Worm (Caenorhabditis elegans) whole organism, late embryonic: ENCODE measurements around the gene slc-17.8.
"Not testable (repeated sequence)": the region's sequence is repeated elsewhere in the genome, so short reads cannot be mapped to it uniquely, and the experiment has no call there.

Experiments used
- C08G9.2 ChIP-seq: sonication (generic microtip); optimal IDR thresholded peaks from 2 replicates; lab custom pipeline; 2016; ENCODE audit warnings: mild to moderate bottlenecking, missing genetic modification characterization, moderate library complexity, missing compliant biosample characterization
- C38D4.7 ChIP-seq: fragments of 200-800 bp; sonication (Bioruptor generic); optimal IDR thresholded peaks from 2 replicates; lab custom pipeline; 2018; ENCODE audit warnings: mild to moderate bottlenecking, missing genetic modification characterization, moderate library complexity, missing compliant biosample characterization
- F13H6.1 ChIP-seq: sonication (generic microtip); optimal IDR thresholded peaks from 2 replicates; lab custom pipeline; 2016; ENCODE audit warnings: missing genetic modification characterization, missing compliant biosample characterization
- K02D7.2 ChIP-seq: sonication (generic microtip); optimal IDR thresholded peaks from 2 replicates; lab custom pipeline; 2017; ENCODE audit warnings: mild to moderate bottlenecking, missing genetic modification characterization, missing compliant biosample characterization
- ama-1 ChIP-seq: fragments of 150-350 bp; optimal IDR thresholded peaks from 2 replicates; lab custom pipeline; 2014
- ceh-18 ChIP-seq: sonication (generic microtip); optimal IDR thresholded peaks from 2 replicates; lab custom pipeline; 2016; ENCODE audit warnings: missing genetic modification characterization, missing compliant biosample characterization
- ceh-19 ChIP-seq: fragments of 200-800 bp; sonication (Bioruptor generic); optimal IDR thresholded peaks from 2 replicates; lab custom pipeline; 2018; ENCODE audit warnings: mild to moderate bottlenecking, missing genetic modification characterization, missing compliant biosample characterization
- ceh-22 ChIP-seq: sonication (generic microtip); optimal IDR thresholded peaks from 2 replicates; lab custom pipeline; 2017; ENCODE audit warnings: missing biosample characterization, missing genetic modification characterization
- ceh-24 ChIP-seq: sonication (generic microtip); optimal IDR thresholded peaks from 2 replicates; lab custom pipeline; 2016; ENCODE audit warnings: mild to moderate bottlenecking, missing genetic modification characterization, missing compliant biosample characterization
- ceh-31 ChIP-seq: sonication (generic microtip); optimal IDR thresholded peaks from 2 replicates; lab custom pipeline; 2016; ENCODE audit warnings: missing genetic modification characterization, missing compliant biosample characterization
- ceh-34 ChIP-seq: sonication (generic microtip); optimal IDR thresholded peaks from 2 replicates; lab custom pipeline; 2016; ENCODE audit warnings: mild to moderate bottlenecking, missing genetic modification characterization, missing compliant biosample characterization
- ceh-45 ChIP-seq: fragments of 200-800 bp; sonication (Bioruptor generic); IDR thresholded peaks from 2 replicates; pipeline ENCODE4 v1.3.6; 2022; ENCODE audit warnings: missing genetic modification reagents, missing genetic modification characterization, missing compliant biosample characterization
- ceh-9 ChIP-seq: sonication (generic microtip); optimal IDR thresholded peaks from 2 replicates; lab custom pipeline; 2016; ENCODE audit warnings: mild to moderate bottlenecking, missing genetic modification characterization, inconsistent platforms, missing compliant biosample characterization
- elt-4 ChIP-seq: sonication (generic microtip); optimal IDR thresholded peaks from 2 replicates; lab custom pipeline; 2016; ENCODE audit warnings: missing genetic modification characterization, missing compliant biosample characterization
- fkh-10 ChIP-seq: fragments of 150-350 bp; optimal IDR thresholded peaks from 2 replicates; lab custom pipeline; 2014; ENCODE audit warnings: missing biosample characterization, missing genetic modification reagents, missing genetic modification characterization
- fkh-6 ChIP-seq: sonication (generic microtip); optimal IDR thresholded peaks from 2 replicates; lab custom pipeline; 2016; ENCODE audit warnings: missing genetic modification characterization, missing compliant biosample characterization
- gmeb-2 ChIP-seq: sonication (generic microtip); optimal IDR thresholded peaks from 2 replicates; lab custom pipeline; 2016; ENCODE audit warnings: missing genetic modification characterization, inconsistent platforms, missing compliant biosample characterization
- hlh-13 ChIP-seq: fragments of 200-800 bp; sonication (Bioruptor generic); optimal IDR thresholded peaks from 2 replicates; lab custom pipeline; 2018; ENCODE audit warnings: mild to moderate bottlenecking, missing genetic modification characterization, missing compliant biosample characterization
- hlh-15 ChIP-seq: sonication (generic microtip); optimal IDR thresholded peaks from 2 replicates; lab custom pipeline; 2016; ENCODE audit warnings: missing genetic modification characterization, missing compliant biosample characterization
- hlh-30 ChIP-seq: sonication (generic microtip); optimal IDR thresholded peaks from 2 replicates; lab custom pipeline; 2017; ENCODE audit warnings: antibody characterized with exemption, missing genetic modification characterization, missing compliant biosample characterization; ENCODE audit not compliant: insufficient read depth
- hlh-8 ChIP-seq: sonication (generic microtip); optimal IDR thresholded peaks from 2 replicates; lab custom pipeline; 2016; ENCODE audit warnings: missing genotype, missing genetic modification characterization, missing compliant biosample characterization
- lim-6 ChIP-seq: sonication (generic microtip); optimal IDR thresholded peaks from 2 replicates; lab custom pipeline; 2016; ENCODE audit warnings: missing genetic modification characterization, missing compliant biosample characterization
- madf-2 ChIP-seq: sonication (generic microtip); optimal IDR thresholded peaks from 2 replicates; lab custom pipeline; 2017; ENCODE audit warnings: missing genetic modification characterization, missing compliant biosample characterization
- mec-3 ChIP-seq: sonication (generic microtip); optimal IDR thresholded peaks from 2 replicates; lab custom pipeline; 2016; ENCODE audit warnings: borderline replicate concordance, missing genetic modification characterization, missing compliant biosample characterization
- nhr-232 ChIP-seq: sonication (generic microtip); optimal IDR thresholded peaks from 2 replicates; lab custom pipeline; 2016; ENCODE audit warnings: missing genetic modification characterization, missing compliant biosample characterization
- npax-4 ChIP-seq: sonication (generic microtip); optimal IDR thresholded peaks from 2 replicates; lab custom pipeline; 2016; ENCODE audit warnings: missing genetic modification characterization, missing compliant biosample characterization
- pat-9 ChIP-seq: fragments of 200-800 bp; sonication (Bioruptor generic); optimal IDR thresholded peaks from 2 replicates; lab custom pipeline; 2018; ENCODE audit warnings: mild to moderate bottlenecking, missing genetic modification characterization, moderate library complexity, missing compliant biosample characterization
- pax-1 ChIP-seq: fragments of 150-350 bp; optimal IDR thresholded peaks from 2 replicates; lab custom pipeline; 2014; ENCODE audit warnings: missing biosample characterization, missing genetic modification characterization
- pha-2 ChIP-seq: sonication (generic microtip); optimal IDR thresholded peaks from 2 replicates; lab custom pipeline; 2017; ENCODE audit warnings: mild to moderate bottlenecking, missing genetic modification characterization, missing compliant biosample characterization
- pqm-1 ChIP-seq: sonication (generic microtip); optimal IDR thresholded peaks from 2 replicates; lab custom pipeline; 2016; ENCODE audit warnings: missing genetic modification characterization, missing compliant biosample characterization
- ref-2 ChIP-seq: sonication (generic microtip); optimal IDR thresholded peaks from 2 replicates; lab custom pipeline; 2016; ENCODE audit warnings: missing genetic modification characterization, missing compliant biosample characterization
- rnt-1 ChIP-seq: sonication (generic microtip); optimal IDR thresholded peaks from 2 replicates; lab custom pipeline; 2016; ENCODE audit warnings: missing genetic modification characterization, missing compliant biosample characterization
- sox-2 ChIP-seq: fragments of 200-800 bp; sonication (Bioruptor generic); IDR thresholded peaks from 2 replicates; pipeline ENCODE4 v1.3.6; 2022; ENCODE audit warnings: missing genetic modification reagents, missing genetic modification characterization, missing compliant biosample characterization
- syd-9 ChIP-seq: sonication (generic microtip); optimal IDR thresholded peaks from 2 replicates; lab custom pipeline; 2016; ENCODE audit warnings: mild to moderate bottlenecking, missing genetic modification characterization, moderate library complexity, missing compliant biosample characterization
- tbx-2 ChIP-seq: sonication (generic microtip); optimal IDR thresholded peaks from 2 replicates; lab custom pipeline; 2016; ENCODE audit warnings: missing genetic modification characterization, missing compliant biosample characterization
- unc-3 ChIP-seq, 2 experiments: fragments of 200-800 bp in 1 of 2; sonication (Bioruptor generic) in 1 of 2; sonication (generic microtip) in 1 of 2; conservative IDR thresholded peaks in 1 of 2; optimal IDR thresholded peaks in 1 of 2; 2 replicates each; pipeline versions ENCODE4 v1.3.6 to Lab custom; 2016 to 2022; ENCODE audit warnings: missing compliant biosample characterization in 2 of 2, missing genetic modification characterization in 2 of 2, missing genetic modification reagents in 1 of 2
- unc-42 ChIP-seq: sonication (generic microtip); optimal IDR thresholded peaks from 2 replicates; lab custom pipeline; 2016; ENCODE audit warnings: missing genotype, missing genetic modification characterization, missing compliant biosample characterization
- ztf-16 ChIP-seq: sonication (generic microtip); optimal IDR thresholded peaks from 2 replicates; lab custom pipeline; 2017; ENCODE audit warnings: missing genetic modification characterization, missing compliant biosample characterization

slc-17.8 gene

DNA sequence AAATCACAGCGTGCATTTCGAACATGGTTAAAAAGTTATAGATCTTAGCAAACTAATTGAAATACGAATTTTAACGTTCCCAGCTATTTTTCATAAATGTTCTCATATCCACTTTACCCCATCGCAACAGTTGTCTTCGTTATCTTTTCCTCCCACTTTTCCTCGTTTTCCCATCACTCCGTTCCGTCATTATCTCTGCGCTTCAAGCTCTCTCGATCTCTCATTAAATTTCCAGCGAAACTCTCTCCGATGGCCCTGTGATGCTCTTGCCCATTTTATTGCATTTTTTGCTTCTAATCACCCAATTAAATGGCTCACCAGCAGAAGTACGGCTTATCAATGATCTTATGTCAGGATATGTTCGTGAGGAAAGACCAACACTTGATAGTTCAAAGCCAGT is 7.1 kb upstream of the slc-17.8 start, which contains the start of gene acr-15:
acr-15 (plus strand) TSS at position 236 of the 400 bp plus-strand sequence.
- TF ChIP-seq F13H6.1 (tag; lab: Kevin White, UChicago) (no peak), tbx-2 (tag; lab: Kevin White, UChicago) (no peak), ceh-18 (tag; lab: Kevin White, UChicago) (no peak), npax-4 (tag; lab: Kevin White, UChicago) (no peak), ceh-34 (tag; lab: Kevin White, UChicago) (no peak), rnt-1 (tag; lab: Kevin White, UChicago) (no peak), unc-42 (no peak), syd-9 (no peak), lim-6 (tag; lab: Kevin White, UChicago) (no peak), K02D7.2 (tag; lab: Kevin White, UChicago) (no peak), C38D4.7 (GFP tag; lab: Kevin White, UChicago) (no peak), fkh-10 (GFP tag; lab: Kevin White, UChicago) (no peak), ceh-9 (tag; lab: Kevin White, UChicago) (no peak), hlh-15 (no peak), ceh-45 (GFP tag; lab: Robert Waterston, UW) (no peak), ceh-24 (no peak)

DNA sequence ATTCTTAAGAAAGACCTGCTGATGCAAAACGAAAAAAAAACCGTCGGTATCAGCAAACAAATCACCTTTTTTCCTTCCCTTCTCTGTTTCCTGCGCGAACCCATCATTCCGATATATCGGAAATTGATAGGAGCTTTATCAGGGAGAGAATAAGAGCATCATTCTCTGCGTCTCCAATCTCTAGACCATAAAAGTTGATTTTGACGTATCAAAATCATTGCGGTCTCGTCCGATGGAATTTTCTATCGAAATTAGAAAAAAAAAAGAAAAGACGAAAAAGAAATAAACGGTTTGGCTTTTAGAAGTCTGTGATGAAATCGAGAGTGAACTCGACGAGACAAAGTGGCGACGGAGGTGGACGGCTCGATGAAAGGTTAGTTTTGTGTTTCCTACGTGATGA is 3.6 kb upstream of the slc-17.8 start, which contains the start of gene stdh-4:
stdh-4 (plus strand) TSS at position 301 of the 400 bp plus-strand sequence.
- TF ChIP-seq ceh-19, result no peak
- no peak for TF ChIP-seq pax-1 (tag; lab: Kevin White, UChicago)
- no peak for TF ChIP-seq nhr-232 (tag; lab: Kevin White, UChicago)
- no peak for TF ChIP-seq madf-2
- no peak for TF ChIP-seq hlh-13 (GFP tag; lab: Kevin White, UChicago)
- no peak for TF ChIP-seq ztf-16 (tag; lab: Kevin White, UChicago)
- TF ChIP-seq pat-9, result no peak
- TF ChIP-seq ama-1 (lab: Kevin White, UChicago), result no peak
- TF ChIP-seq mec-3, result no peak
- no peak for TF ChIP-seq ceh-45 (GFP tag; lab: Robert Waterston, UW)
- no peak for TF ChIP-seq ceh-22 (tag; lab: Kevin White, UChicago)
- no peak for TF ChIP-seq fkh-6
- no peak for TF ChIP-seq hlh-30 (tag; lab: Kevin White, UChicago)
- no peak for TF ChIP-seq pqm-1 (tag; lab: Kevin White, UChicago)
- no peak for TF ChIP-seq pha-2 (tag; lab: Kevin White, UChicago)

DNA sequence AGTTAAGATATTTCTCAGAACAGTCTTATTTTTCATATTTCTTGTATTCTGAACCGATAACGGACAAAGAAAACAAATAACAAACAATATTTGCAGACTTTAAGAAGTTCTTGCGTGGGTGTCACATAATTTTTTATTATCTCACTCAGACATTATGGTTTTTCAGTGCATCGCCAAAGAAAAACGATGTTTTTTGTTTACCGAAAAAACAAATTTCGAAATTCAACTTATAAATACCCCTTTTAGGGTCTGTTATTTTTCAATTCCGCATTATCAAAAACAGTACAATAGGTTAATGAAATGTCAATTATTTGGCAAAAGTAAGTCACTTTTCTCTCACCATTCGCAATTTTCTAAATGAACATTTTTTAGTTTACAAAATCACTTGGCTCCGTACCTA is 8.3 kb downstream of the slc-17.8 start, which contains the start of gene otpl-4:
otpl-4 (plus strand) TSS at position 301 of the 400 bp plus-strand sequence.
- TF ChIP-seq K02D7.2 (tag; lab: Kevin White, UChicago) (no peak), pat-9 (no peak)

DNA sequence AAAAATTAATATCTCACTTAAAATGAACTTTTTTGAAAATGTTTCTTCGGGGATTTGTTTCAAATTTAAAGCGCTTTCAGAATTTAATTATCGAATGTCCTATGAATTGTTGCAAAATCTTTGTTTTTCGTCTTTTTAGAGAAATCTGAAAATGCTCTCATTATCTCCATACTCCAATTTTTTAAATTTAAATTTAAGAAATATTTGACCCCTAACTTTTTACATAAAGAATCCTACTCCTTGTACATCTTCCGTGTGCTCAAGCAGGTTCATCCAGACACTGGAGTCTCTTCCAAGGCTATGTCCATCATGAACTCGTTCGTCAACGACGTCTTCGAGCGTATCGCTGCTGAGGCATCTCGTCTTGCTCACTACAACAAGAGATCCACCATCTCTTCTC is 9.2 kb downstream of the slc-17.8 start, which contains the start of gene his-39:
his-39 (plus strand) TSS at position 301 of the 400 bp plus-strand sequence.
- TF ChIP-seq C08G9.2 (no peak), hlh-13 (GFP tag; lab: Kevin White, UChicago) (no peak), ceh-34 (tag; lab: Kevin White, UChicago) (no peak), gmeb-2 (tag; lab: Kevin White, UChicago) (no peak), elt-4 (tag; lab: Kevin White, UChicago) (no peak), hlh-8 (tag; lab: Kevin White, UChicago) (no peak)

DNA sequence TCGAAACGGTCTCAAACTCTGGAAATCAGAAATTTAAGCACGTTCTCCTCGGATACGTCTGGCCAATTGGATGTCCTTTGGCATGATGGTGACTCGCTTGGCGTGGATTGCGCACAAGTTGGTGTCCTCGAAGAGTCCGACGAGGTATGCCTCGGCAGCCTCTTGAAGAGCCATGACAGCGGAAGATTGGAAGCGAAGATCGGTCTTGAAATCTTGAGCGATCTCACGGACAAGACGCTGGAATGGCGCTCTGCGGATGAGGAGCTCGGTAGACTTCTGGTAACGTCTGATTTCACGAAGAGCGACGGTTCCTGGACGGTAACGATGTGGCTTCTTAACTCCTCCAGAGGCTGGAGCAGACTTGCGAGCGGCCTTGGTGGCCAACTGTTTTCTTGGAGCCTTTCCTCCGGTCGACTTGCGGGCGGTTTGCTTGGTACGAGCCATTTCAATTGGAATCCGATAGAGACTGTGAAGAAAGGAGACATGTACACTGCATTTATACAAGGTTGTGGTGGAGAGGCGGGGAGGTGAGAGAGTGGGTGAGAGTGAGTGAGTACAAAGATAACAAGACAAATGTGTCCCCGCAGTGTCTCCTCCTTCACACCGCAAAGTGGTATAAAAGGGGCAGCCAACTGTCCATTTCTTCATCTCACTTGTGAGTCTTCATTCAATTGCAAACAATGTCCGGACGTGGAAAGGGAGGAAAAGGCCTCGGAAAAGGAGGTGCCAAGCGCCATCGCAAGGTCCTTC is 10.7 kb downstream of the slc-17.8 start, which contains the start of the genes his-6 and his-5:
his-6 (minus strand) TSS at position 444 of the 750 bp plus-strand sequence.
his-5 (plus strand) TSS at position 681 of the 750 bp plus-strand sequence.
- peak; percentile 51 for TF ChIP-seq ref-2
- peak; percentile 52 for TF ChIP-seq ceh-31 (tag; lab: Kevin White, UChicago)
- TF ChIP-seq sox-2 (GFP tag; lab: Robert Waterston, UW), result peak; percentile 30
- TF ChIP-seq unc-3 (GFP tag; conservative IDR thresholded peaks at IDR 0.05; lab: Robert Waterston, UW), result peak; percentile 61
- TF ChIP-seq unc-3 (tag; optimal IDR thresholded peaks at IDR 0.05; lab: Kevin White, UChicago), result not testable (repeated sequence)
